Fruit fly (Drosophila melanogaster) whole organism, prepupa: ENCODE data around the gene spen.

Source experiments
- Blimp-1 ChIP-seq: fragments of 200-800 bp; sonication (Bioruptor generic); optimal IDR thresholded peaks from 3 replicates; lab custom pipeline; 2017; ENCODE audit warnings: missing biosample characterization, missing genetic modification characterization, mild to moderate bottlenecking, moderate library complexity, missing genetic modification reagents
- CG10631 ChIP-seq: fragments of 200-800 bp; sonication (Bioruptor generic); optimal IDR thresholded peaks from 2 replicates; lab custom pipeline; 2016; ENCODE audit warnings: missing biosample characterization, missing genetic modification characterization
- CG10669 ChIP-seq: fragments of 200-800 bp; sonication (Bioruptor generic); optimal IDR thresholded peaks from 3 replicates; lab custom pipeline; 2018; ENCODE audit warnings: missing biosample characterization, mild to moderate bottlenecking, missing genetic modification characterization, moderate library complexity
- CG11294 ChIP-seq: fragments of 200-800 bp; sonication (Bioruptor generic); IDR thresholded peaks from 2 replicates; pipeline ENCODE4 v1.3.6; 2022; ENCODE audit warnings: missing biosample characterization, missing genetic modification characterization
- CG11762 ChIP-seq: fragments of 200-800 bp; sonication (Bioruptor generic); optimal IDR thresholded peaks from 3 replicates; lab custom pipeline; 2016; ENCODE audit warnings: missing biosample characterization, missing genetic modification characterization; ENCODE audit not compliant: insufficient read depth
- CG15336 ChIP-seq: fragments of 200-800 bp; sonication (Bioruptor generic); IDR thresholded peaks from 2 replicates; pipeline ENCODE4 v1.3.6; 2022; ENCODE audit warnings: missing biosample characterization, missing genetic modification characterization
- CG16779 ChIP-seq: fragments of 200-800 bp; sonication (Bioruptor generic); optimal IDR thresholded peaks from 3 replicates; lab custom pipeline; 2017; ENCODE audit warnings: missing biosample characterization, mild to moderate bottlenecking, missing genetic modification characterization
- CG3032 ChIP-seq: fragments of 200-800 bp; optimal IDR thresholded peaks from 2 replicates; lab custom pipeline; 2019; ENCODE audit warnings: missing biosample characterization, mild to moderate bottlenecking, missing genetic modification characterization, moderate library complexity
- CG31627 ChIP-seq: fragments of 200-800 bp; sonication (Bioruptor generic); optimal IDR thresholded peaks from 3 replicates; lab custom pipeline; 2016; ENCODE audit warnings: missing biosample characterization, missing genetic modification characterization
- CG34406 ChIP-seq: fragments of 200-800 bp; sonication (Bioruptor generic); optimal IDR thresholded peaks from 3 replicates; lab custom pipeline; 2016; ENCODE audit warnings: missing biosample characterization, missing genetic modification characterization
- CG4318 ChIP-seq: fragments of 200-800 bp; sonication (Bioruptor generic); optimal IDR thresholded peaks from 3 replicates; lab custom pipeline; 2017; ENCODE audit warnings: missing biosample characterization, mild to moderate bottlenecking, missing genetic modification characterization
- CG6163 ChIP-seq: fragments of 200-800 bp; sonication (Bioruptor generic); IDR thresholded peaks from 3 replicates; pipeline ENCODE4 v1.3.6; 2022; ENCODE audit warnings: missing biosample characterization, missing genetic modification characterization
- CG6808 ChIP-seq: fragments of 200-800 bp; sonication (Bioruptor generic); optimal IDR thresholded peaks from 3 replicates; lab custom pipeline; 2017; ENCODE audit warnings: missing biosample characterization, missing genetic modification characterization, mild to moderate bottlenecking, moderate library complexity, missing genetic modification reagents
- CG6854 ChIP-seq: fragments of 200-800 bp; sonication (Bioruptor generic); optimal IDR thresholded peaks from 2 replicates; lab custom pipeline; 2017; ENCODE audit warnings: missing biosample characterization, mild to moderate bottlenecking, missing genetic modification characterization
- CG7368 ChIP-seq: fragments of 200-800 bp; sonication (Bioruptor generic); optimal IDR thresholded peaks from 3 replicates; lab custom pipeline; 2016; ENCODE audit warnings: missing biosample characterization, missing genetic modification characterization
- CG8632 ChIP-seq: fragments of 200-800 bp; sonication (Bioruptor generic); optimal IDR thresholded peaks from 3 replicates; lab custom pipeline; 2016; ENCODE audit warnings: missing biosample characterization, missing genetic modification characterization
- Eip78C ChIP-seq: fragments of 200-800 bp; sonication (Bioruptor generic); peaks from one replicate; lab custom pipeline; 2016; ENCODE audit warnings: missing biosample characterization, missing genetic modification characterization
- Eip93F ChIP-seq: fragments of 200-800 bp; sonication (Bioruptor generic); optimal IDR thresholded peaks from 2 replicates; lab custom pipeline; 2016; ENCODE audit warnings: missing biosample characterization, mild to moderate bottlenecking, missing genetic modification characterization
- Ets21C ChIP-seq: fragments of 200-800 bp; sonication (Bioruptor generic); optimal IDR thresholded peaks from 3 replicates; lab custom pipeline; 2016; ENCODE audit warnings: missing biosample characterization, missing genetic modification characterization
- Gug ChIP-seq: fragments of 200-800 bp; sonication (Bioruptor generic); IDR thresholded peaks from 2 replicates; pipeline ENCODE4 v1.3.6; 2022; ENCODE audit warnings: missing biosample characterization, missing genetic modification characterization
- Hr38 ChIP-seq: sonication (Bioruptor generic); optimal IDR thresholded peaks from 2 replicates; lab custom pipeline; 2016; ENCODE audit warnings: missing biosample characterization, missing genetic modification characterization
- Hr39 ChIP-seq: fragments of 200-800 bp; sonication (Bioruptor generic); optimal IDR thresholded peaks from 2 replicates; lab custom pipeline; 2016; ENCODE audit warnings: missing biosample characterization, missing genetic modification characterization
- Hr4 ChIP-seq: fragments of 200-800 bp; sonication (Bioruptor generic); optimal IDR thresholded peaks from 3 replicates; lab custom pipeline; 2016; ENCODE audit warnings: missing biosample characterization, missing genetic modification characterization
- Met ChIP-seq: fragments of 200-800 bp; sonication (Bioruptor generic); optimal IDR thresholded peaks from 3 replicates; lab custom pipeline; 2016; ENCODE audit warnings: missing biosample characterization, missing genetic modification characterization
- OdsH ChIP-seq: fragments of 200-800 bp; sonication (Bioruptor generic); optimal IDR thresholded peaks from 3 replicates; lab custom pipeline; 2016; ENCODE audit warnings: missing biosample characterization, missing genetic modification characterization
- Smox ChIP-seq: fragments of 200-800 bp; sonication (Bioruptor generic); optimal IDR thresholded peaks from 3 replicates; lab custom pipeline; 2016; ENCODE audit warnings: missing biosample characterization, missing genetic modification characterization
- Sox102F ChIP-seq: fragments of 200-800 bp; sonication (Bioruptor generic); optimal IDR thresholded peaks from 2 replicates; lab custom pipeline; 2016; ENCODE audit warnings: missing biosample characterization, mild to moderate bottlenecking, missing genetic modification characterization
- Sox15 ChIP-seq: fragments of 200-800 bp; sonication (Bioruptor generic); optimal IDR thresholded peaks from 3 replicates; lab custom pipeline; 2016; ENCODE audit warnings: missing biosample characterization, missing genetic modification characterization
- dac ChIP-seq: fragments of 200-800 bp; sonication (Bioruptor generic); optimal IDR thresholded peaks from 2 replicates; lab custom pipeline; 2017; ENCODE audit warnings: missing biosample characterization, mild to moderate bottlenecking, missing genetic modification characterization
- eg ChIP-seq: fragments of 200-800 bp; sonication (Bioruptor generic); IDR thresholded peaks from 3 replicates; pipeline ENCODE4 v1.3.6; 2022; ENCODE audit warnings: missing biosample characterization, missing genetic modification characterization
- esn ChIP-seq: fragments of 200-800 bp; sonication (Bioruptor generic); optimal IDR thresholded peaks from 2 replicates; lab custom pipeline; 2016; ENCODE audit warnings: missing biosample characterization, mild to moderate bottlenecking, missing genetic modification characterization, moderate library complexity
- fd59A ChIP-seq: fragments of 200-800 bp; sonication (Bioruptor generic); optimal IDR thresholded peaks from 2 replicates; lab custom pipeline; 2017; ENCODE audit warnings: missing biosample characterization, mild to moderate bottlenecking, missing genetic modification characterization, missing genetic modification reagents
- net ChIP-seq: fragments of 200-800 bp; sonication (Bioruptor generic); optimal IDR thresholded peaks from 3 replicates; lab custom pipeline; 2016; ENCODE audit warnings: missing biosample characterization, missing genetic modification characterization
- topi ChIP-seq: fragments of 200-800 bp; sonication (Bioruptor generic); optimal IDR thresholded peaks from 3 replicates; lab custom pipeline; 2016; ENCODE audit warnings: missing biosample characterization, missing genetic modification characterization

The spen gene

dm6 chr2L:182360-183144 lies 23.7 kb downstream of the spen start:
- TF ChIP-seq eg = no peak
- no peak for TF ChIP-seq CG31627 (GFP tag; lab: Kevin White, UChicago)
- no peak for TF ChIP-seq Sox15 (GFP tag; lab: Kevin White, UChicago)
- no peak for TF ChIP-seq fd59A
- no peak for TF ChIP-seq CG34406 (GFP tag; lab: Kevin White, UChicago)
- no peak for TF ChIP-seq Hr39 (GFP tag; lab: Kevin White, UChicago)
- no peak for TF ChIP-seq Hr4 (GFP tag; lab: Kevin White, UChicago)
- peak; percentile 29; the same call in 1 of the 2 replicates for TF ChIP-seq CG15336 (GFP tag; lab: Robert Waterston, UW)
- TF ChIP-seq CG6163 (GFP tag; lab: Robert Waterston, UW) = no peak
- TF ChIP-seq Met (GFP tag; lab: Kevin White, UChicago) = no peak
- no peak for TF ChIP-seq net (GFP tag; lab: Kevin White, UChicago)
- no peak for TF ChIP-seq CG11294
- no peak for TF ChIP-seq CG16779 (tag; lab: Kevin White, UChicago)
- TF ChIP-seq Blimp-1 (GFP tag; lab: Kevin White, UChicago) = no peak
- TF ChIP-seq CG6808 = no peak
- TF ChIP-seq CG4318 (GFP tag; lab: Kevin White, UChicago) = no peak
- TF ChIP-seq Eip93F (GFP tag; lab: Kevin White, UChicago) = peak; percentile 55
- peak; percentile 5 for TF ChIP-seq esn (GFP tag; lab: Kevin White, UChicago)
- TF ChIP-seq Hr38 (GFP tag; lab: Kevin White, UChicago) = no peak
- no peak for TF ChIP-seq OdsH
- no peak for TF ChIP-seq Gug (GFP tag; lab: Robert Waterston, UW)
- TF ChIP-seq Eip78C (GFP tag; lab: Kevin White, UChicago) = no peak
- TF ChIP-seq topi (GFP tag; lab: Kevin White, UChicago) = no peak
- peak; percentile 25 for TF ChIP-seq CG6854
- TF ChIP-seq Smox (GFP tag; lab: Kevin White, UChicago) = no peak
- no peak for TF ChIP-seq dac (GFP tag; lab: Kevin White, UChicago)
- TF ChIP-seq CG10669 = no peak

DNA sequence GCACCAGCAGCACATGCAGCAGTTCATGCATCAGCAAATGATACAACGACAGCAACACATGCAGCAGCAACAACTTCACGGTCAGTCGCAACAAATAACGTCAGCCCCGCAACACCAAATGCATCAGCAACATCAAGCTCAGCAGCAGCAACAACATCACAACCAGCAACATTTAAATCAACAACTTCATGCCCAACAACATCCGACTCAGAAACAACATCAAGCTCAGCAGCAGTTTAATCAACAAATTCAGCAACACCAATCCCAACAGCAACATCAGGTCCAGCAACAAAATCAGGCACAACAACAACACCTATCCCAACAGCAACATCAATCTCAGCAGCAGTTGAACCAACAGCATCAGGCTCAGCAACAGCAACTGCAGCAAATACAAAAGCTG lies 36.8 kb downstream of the spen start:
- no peak for TF ChIP-seq Ets21C (GFP tag; lab: Kevin White, UChicago)
- TF ChIP-seq CG8632 = no peak
- TF ChIP-seq, all 60 proteins: peak for 0

DNA sequence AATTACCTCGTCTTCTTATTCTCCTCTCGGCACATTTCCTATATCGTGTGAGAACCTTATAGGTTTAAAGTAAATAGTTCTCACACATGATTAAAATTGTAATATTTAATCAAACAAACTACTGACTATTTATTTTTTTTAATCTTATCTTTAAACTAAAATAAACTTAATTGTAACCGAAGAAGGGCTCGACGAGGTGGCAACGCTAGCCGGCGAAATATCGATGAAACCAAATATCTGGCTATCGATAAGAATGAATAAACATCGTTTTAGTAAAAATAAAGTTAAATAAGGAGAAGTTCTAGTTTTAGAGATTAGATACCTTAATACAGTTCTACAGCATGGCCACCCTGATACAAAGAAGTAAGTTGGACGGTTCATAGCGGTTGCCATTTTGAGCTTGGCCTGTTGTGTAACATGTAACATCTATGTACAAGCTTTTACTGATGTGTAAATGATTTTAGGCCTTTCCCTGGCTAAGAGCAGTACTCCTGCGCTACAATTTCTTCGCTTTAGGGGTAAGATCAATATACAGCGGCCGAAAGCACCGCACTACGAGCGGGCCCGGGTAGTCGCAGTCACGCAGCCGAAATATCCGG lies 44.8 kb downstream of the spen start, which contains the start of gene mRpL10:
Gene mRpL10, plus strand, starts transcription at position 251 of the 599 bp plus-strand sequence.
- TF ChIP-seq CG16779 (tag; lab: Kevin White, UChicago) = no peak
- TF ChIP-seq Smox (GFP tag; lab: Kevin White, UChicago) = no peak
- peak; percentile 25 for TF ChIP-seq CG3032
- peak; percentile 65 for TF ChIP-seq esn (GFP tag; lab: Kevin White, UChicago)
- peak; percentile 33 for TF ChIP-seq Eip93F (GFP tag; lab: Kevin White, UChicago)
- TF ChIP-seq CG10631 = peak; percentile 11

DNA sequence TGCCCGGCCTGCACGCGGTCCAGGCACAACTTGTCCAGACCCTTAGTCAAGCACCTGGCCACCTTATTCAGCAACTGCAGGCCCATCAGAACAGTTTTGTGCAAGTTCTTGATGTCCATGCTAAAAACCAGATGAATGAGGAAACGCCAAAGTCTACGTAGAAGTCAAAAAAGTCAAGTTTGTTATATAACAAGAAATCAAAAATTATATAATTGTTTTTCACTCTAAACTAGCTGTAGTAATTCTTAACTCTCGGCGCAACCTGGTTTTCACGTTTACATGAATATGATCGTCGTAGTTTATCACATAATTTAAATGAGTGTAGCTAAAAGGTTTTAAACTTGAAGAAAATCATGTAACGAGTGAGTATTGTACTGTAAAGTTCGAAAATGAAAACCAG lies 45.7 kb downstream of the spen start:
- TF ChIP-seq topi (GFP tag; lab: Kevin White, UChicago) (no peak), Ets21C (GFP tag; lab: Kevin White, UChicago) (no peak), Sox102F (GFP tag; lab: Kevin White, UChicago) (no peak), CG10631 (no peak), CG34406 (GFP tag; lab: Kevin White, UChicago) (no peak), fd59A (no peak), CG11762 (no peak), esn (GFP tag; lab: Kevin White, UChicago) (no peak), CG7368 (GFP tag; lab: Kevin White, UChicago) (no peak)
- TF ChIP-seq, all 60 proteins: peak for 0
